Fruit fly (Drosophila melanogaster): ENCODE results near the gene Bet1.

- no peak for TF ChIP-seq CG11617 (GFP tag; optimal IDR thresholded peaks at IDR 0.05)
- TF ChIP-seq CG33017 (tag; optimal IDR thresholded peaks at IDR 0.05) = no peak
- no peak for TF ChIP-seq CG12768 (GFP tag; optimal IDR thresholded peaks at IDR 0.05)
- no peak for TF ChIP-seq cnc (optimal IDR thresholded peaks at IDR 0.05)
- TF ChIP-seq cic (GFP tag; optimal IDR thresholded peaks at IDR 0.05) = no peak
- no peak for TF ChIP-seq CG7045 (GFP tag; optimal IDR thresholded peaks at IDR 0.05)
- no peak for TF ChIP-seq ovo (GFP tag; optimal IDR thresholded peaks at IDR 0.05)
- no peak for TF ChIP-seq kay (GFP tag; ENCODE audit: borderline replicate concordance)
- no peak for TF ChIP-seq Hr96 (GFP tag; optimal IDR thresholded peaks at IDR 0.05)
- no peak for TF ChIP-seq tj (GFP tag; optimal IDR thresholded peaks at IDR 0.05)
Observed at dm6 chr3L:19216377-19216776, 44.8 kb upstream of the Bet1 start.

Measured in whole organism, adult.